Worm (Caenorhabditis elegans) whole organism, L4 larva: ENCODE data around the gene nhr-90.

ENCODE experiments used
- F37D6.2 ChIP-seq: sonication (generic microtip); optimal IDR thresholded peaks from 2 replicates; lab custom pipeline; 2016; ENCODE audit warnings: mild to moderate bottlenecking, missing genetic modification characterization, missing compliant biosample characterization
- F49E8.2 ChIP-seq: sonication (generic microtip); optimal IDR thresholded peaks from 2 replicates; lab custom pipeline; 2016; ENCODE audit warnings: missing compliant biosample characterization, mild to moderate bottlenecking, missing genetic modification characterization, borderline replicate concordance
- T26A8.4 ChIP-seq: fragments of 200-800 bp; sonication (Bioruptor generic); IDR thresholded peaks from 2 replicates; pipeline ENCODE4 v1.3.6; 2022; ENCODE audit warnings: missing genetic modification characterization, missing compliant biosample characterization
- Y105C5A.15 ChIP-seq: fragments of 200-800 bp; sonication (Bioruptor generic); IDR thresholded peaks from 2 replicates; pipeline ENCODE4 v1.3.6; 2022; ENCODE audit warnings: missing genetic modification characterization, missing compliant biosample characterization
- Y75B8A.6 ChIP-seq: fragments of 200-800 bp; sonication (Bioruptor generic); IDR thresholded peaks from 2 replicates; pipeline ENCODE4 v1.3.6; 2022; ENCODE audit warnings: missing genetic modification reagents, missing genetic modification characterization, missing compliant biosample characterization
- ZK337.2 ChIP-seq: fragments of 200-800 bp; sonication (Bioruptor generic); IDR thresholded peaks from 2 replicates; pipeline ENCODE4 v1.3.6; 2022; ENCODE audit warnings: missing genetic modification reagents, missing genetic modification characterization, missing compliant biosample characterization
- ceh-32 ChIP-seq: sonication (generic microtip); optimal IDR thresholded peaks from 2 replicates; lab custom pipeline; 2016; ENCODE audit warnings: mild to moderate bottlenecking, missing genetic modification characterization, missing compliant biosample characterization; ENCODE audit not compliant: poor library complexity
- ceh-44 ChIP-seq: fragments of 200-800 bp; sonication (Bioruptor generic); IDR thresholded peaks from 2 replicates; pipeline ENCODE4 v1.3.6; 2022; ENCODE audit warnings: missing genetic modification reagents, missing genetic modification characterization, missing compliant biosample characterization
- ceh-82 ChIP-seq: sonication (generic microtip); optimal IDR thresholded peaks from 2 replicates; lab custom pipeline; 2017; ENCODE audit warnings: missing biosample characterization, missing genetic modification characterization
- cey-2 ChIP-seq: sonication (generic microtip); optimal IDR thresholded peaks from 3 replicates; lab custom pipeline; 2017; ENCODE audit warnings: missing genetic modification characterization, mild to moderate bottlenecking, missing compliant biosample characterization, antibody characterized with exemption, borderline replicate concordance; ENCODE audit not compliant: insufficient read depth
- daf-12 ChIP-seq: fragments of 150-350 bp; optimal IDR thresholded peaks from 2 replicates; lab custom pipeline; 2014; ENCODE audit warnings: missing biosample characterization, missing genetic modification reagents, missing genetic modification characterization
- daf-16 ChIP-seq, 3 experiments: sonication (generic microtip); optimal IDR thresholded peaks; 2 replicates each; lab custom pipeline; 2016 to 2017; ENCODE audit warnings: missing genetic modification characterization in 3 of 3, missing genetic modification reagents in 3 of 3, mild to moderate bottlenecking in 2 of 3, missing compliant biosample characterization in 2 of 3, missing biosample characterization in 1 of 3, moderate library complexity in 1 of 3
- daf-8 ChIP-seq: fragments of 200-800 bp; sonication (Bioruptor generic); IDR thresholded peaks from 2 replicates; pipeline ENCODE4 v1.3.6; 2022; ENCODE audit warnings: missing genetic modification characterization, missing compliant biosample characterization
- dmd-6 ChIP-seq: fragments of 200-800 bp; sonication (Bioruptor generic); IDR thresholded peaks from 2 replicates; pipeline ENCODE4 v1.3.6; 2022; ENCODE audit warnings: missing genetic modification reagents, missing genetic modification characterization, missing compliant biosample characterization
- dmd-8 ChIP-seq: fragments of 200-800 bp; sonication (Bioruptor generic); IDR thresholded peaks from 2 replicates; pipeline ENCODE4 v1.3.6; 2022; ENCODE audit warnings: missing genetic modification characterization, missing compliant biosample characterization
- dmd-9 ChIP-seq: fragments of 200-800 bp; sonication (Bioruptor generic); IDR thresholded peaks from 2 replicates; pipeline ENCODE4 v1.3.6; 2022; ENCODE audit warnings: missing genetic modification reagents, missing genetic modification characterization, missing compliant biosample characterization
- dve-1 ChIP-seq: sonication (generic microtip); optimal IDR thresholded peaks from 2 replicates; lab custom pipeline; 2017; ENCODE audit warnings: antibody characterized with exemption, mild to moderate bottlenecking, missing genetic modification characterization, missing compliant biosample characterization; ENCODE audit not compliant: insufficient read depth
- egl-27 ChIP-seq: sonication (generic microtip); optimal IDR thresholded peaks from 3 replicates; lab custom pipeline; 2017; ENCODE audit warnings: missing biosample characterization, missing genetic modification reagents, missing genetic modification characterization
- fkh-10 ChIP-seq: fragments of 150-350 bp; optimal IDR thresholded peaks from 2 replicates; lab custom pipeline; 2014; ENCODE audit warnings: missing biosample characterization, missing genetic modification reagents, missing genetic modification characterization
- hlh-30 ChIP-seq: sonication (generic microtip); optimal IDR thresholded peaks from 2 replicates; lab custom pipeline; 2017; ENCODE audit warnings: antibody characterized with exemption, mild to moderate bottlenecking, missing genetic modification characterization, missing compliant biosample characterization; ENCODE audit not compliant: insufficient read depth
- hmg-1.1 ChIP-seq: fragments of 200-800 bp; sonication (Bioruptor generic); IDR thresholded peaks from 2 replicates; pipeline ENCODE4 v1.3.6; 2022; ENCODE audit warnings: missing genetic modification reagents, missing genetic modification characterization, missing compliant biosample characterization
- lim-7 ChIP-seq: fragments of 200-800 bp; sonication (Bioruptor generic); IDR thresholded peaks from 2 replicates; pipeline ENCODE4 v1.3.6; 2022; ENCODE audit warnings: missing genetic modification characterization, missing compliant biosample characterization
- lin-15B ChIP-seq: fragments of 150-350 bp; sonication (generic microtip); optimal IDR thresholded peaks from 3 replicates; lab custom pipeline; 2014; ENCODE audit warnings: missing biosample characterization, missing genetic modification characterization
- lin-29 ChIP-seq: fragments of 200-800 bp; sonication (Bioruptor generic); IDR thresholded peaks from 2 replicates; pipeline ENCODE4 v1.3.6; 2022; ENCODE audit warnings: missing genetic modification reagents, missing genetic modification characterization, missing compliant biosample characterization
- lin-39 ChIP-seq: fragments of 150-350 bp; optimal IDR thresholded peaks from 2 replicates; lab custom pipeline; 2014; ENCODE audit warnings: missing biosample characterization, missing genetic modification reagents, missing genetic modification characterization
- lsy-2 ChIP-seq, 2 experiments: fragments of 150-350 bp in 1 of 2; sonication (generic microtip) in 1 of 2; optimal IDR thresholded peaks; 2 replicates each; lab custom pipeline; 2014 to 2017; ENCODE audit warnings: missing biosample characterization in 2 of 2, missing genetic modification characterization in 2 of 2
- madf-5 ChIP-seq, 2 experiments: fragments of 200-800 bp; sonication (Bioruptor generic); IDR thresholded peaks; 2 replicates each; pipeline ENCODE4 v1.3.6; 2022; ENCODE audit warnings: missing compliant biosample characterization in 2 of 2, missing genetic modification characterization in 2 of 2
- mep-1 ChIP-seq: fragments of 150-350 bp; sonication (generic microtip); optimal IDR thresholded peaks from 3 replicates; lab custom pipeline; 2014; ENCODE audit warnings: missing biosample characterization, missing genetic modification characterization
- mes-2 ChIP-seq: sonication (generic microtip); optimal IDR thresholded peaks from 2 replicates; lab custom pipeline; 2016; ENCODE audit warnings: missing genotype, mild to moderate bottlenecking, missing genetic modification characterization, missing compliant biosample characterization; ENCODE audit not compliant: poor library complexity, severe bottlenecking
- mxl-2 ChIP-seq: fragments of 200-800 bp; sonication (Bioruptor generic); conservative IDR thresholded peaks from 2 replicates; pipeline ENCODE4 v1.3.6; 2022; ENCODE audit warnings: missing genetic modification reagents, missing genetic modification characterization, missing compliant biosample characterization
- nhr-111 ChIP-seq: fragments of 200-800 bp; sonication (Bioruptor generic); optimal IDR thresholded peaks from 2 replicates; lab custom pipeline; 2018; ENCODE audit warnings: mild to moderate bottlenecking, missing genetic modification characterization, missing compliant biosample characterization
- nhr-28 ChIP-seq: fragments of 150-350 bp; optimal IDR thresholded peaks from 2 replicates; lab custom pipeline; 2014; ENCODE audit warnings: missing biosample characterization, missing genetic modification characterization
- nhr-76 ChIP-seq: fragments of 150-350 bp; optimal IDR thresholded peaks from 2 replicates; lab custom pipeline; 2014; ENCODE audit warnings: missing biosample characterization, missing genetic modification characterization
- nhr-77 ChIP-seq: fragments of 150-350 bp; optimal IDR thresholded peaks from 2 replicates; lab custom pipeline; 2014; ENCODE audit warnings: missing biosample characterization, missing genetic modification characterization
- rbr-2 ChIP-seq: sonication (generic microtip); optimal IDR thresholded peaks from 2 replicates; lab custom pipeline; 2016; ENCODE audit warnings: missing genotype, missing genetic modification characterization, missing compliant biosample characterization
- saeg-2 ChIP-seq: fragments of 200-800 bp; sonication (Bioruptor generic); IDR thresholded peaks from 2 replicates; pipeline ENCODE4 v1.3.6; 2022; ENCODE audit warnings: missing genetic modification reagents, missing genetic modification characterization, missing compliant biosample characterization
- skn-1 ChIP-seq: fragments of 150-350 bp; optimal IDR thresholded peaks from 2 replicates; lab custom pipeline; 2014; ENCODE audit warnings: missing biosample characterization, missing genetic modification characterization
- snpc-1.2 ChIP-seq: fragments of 200-800 bp; sonication (Bioruptor generic); IDR thresholded peaks from 2 replicates; pipeline ENCODE4 v1.3.6; 2022; ENCODE audit warnings: missing genetic modification reagents, missing genetic modification characterization, missing compliant biosample characterization
- spr-3 ChIP-seq: fragments of 200-800 bp; sonication (Bioruptor generic); optimal IDR thresholded peaks from 2 replicates; lab custom pipeline; 2018; ENCODE audit warnings: mild to moderate bottlenecking, missing genetic modification characterization, missing compliant biosample characterization
- tra-1 ChIP-seq: fragments of 200-800 bp; sonication (Bioruptor generic); IDR thresholded peaks from 2 replicates; pipeline ENCODE4 v1.3.6; 2022; ENCODE audit warnings: missing genetic modification reagents, missing genetic modification characterization, missing compliant biosample characterization
- zfp-2 ChIP-seq: sonication (generic microtip); optimal IDR thresholded peaks from 2 replicates; lab custom pipeline; 2016; ENCODE audit warnings: mild to moderate bottlenecking, missing genetic modification characterization, missing compliant biosample characterization
- zfp-3 ChIP-seq: fragments of 200-800 bp; sonication (Bioruptor generic); conservative IDR thresholded peaks from 2 replicates; pipeline ENCODE4 v1.3.6; 2022; ENCODE audit warnings: missing genetic modification reagents, missing genetic modification characterization, missing compliant biosample characterization
- zip-11 ChIP-seq: fragments of 200-800 bp; sonication (Bioruptor generic); IDR thresholded peaks from 2 replicates; pipeline ENCODE4 v1.3.6; 2022; ENCODE audit warnings: missing genetic modification characterization, missing compliant biosample characterization
- zip-2 ChIP-seq: fragments of 150-350 bp; optimal IDR thresholded peaks from 2 replicates; lab custom pipeline; 2014; ENCODE audit warnings: missing biosample characterization, missing genetic modification characterization

nhr-90 gene

DNA sequence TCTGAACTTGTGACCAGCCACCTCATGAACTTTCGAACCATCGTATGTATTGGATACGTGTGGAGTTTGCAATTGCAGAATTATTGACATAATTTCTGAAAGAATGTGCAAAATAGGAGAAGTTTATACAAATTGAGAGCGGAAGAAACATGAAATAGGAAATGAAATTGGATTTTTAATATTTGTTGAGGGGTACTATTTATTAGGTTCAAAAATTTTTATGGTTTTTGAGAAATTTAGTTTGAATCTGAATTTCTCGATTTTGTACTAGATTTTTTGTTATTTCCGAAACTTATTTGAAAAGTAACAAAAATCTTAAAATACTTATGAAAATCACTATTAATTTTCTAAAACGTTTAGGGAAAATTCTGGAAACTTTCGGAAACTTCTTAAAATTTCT is 18.2 kb downstream of the nhr-90 start, which contains the start of gene F48G7.9:
Gene F48G7.9 (minus strand): TSS at position 101 of the 400 bp plus-strand sequence.
- TF ChIP-seq fkh-10 (GFP tag; lab: Kevin White, UChicago) (no peak), spr-3 (GFP tag; lab: Kevin White, UChicago) (no peak), daf-8 (GFP tag; lab: Robert Waterston, UW) (no peak), saeg-2 (GFP tag; lab: Robert Waterston, UW) (no peak), lim-7 (GFP tag; lab: Robert Waterston, UW) (no peak), ceh-32 (tag; lab: Kevin White, UChicago) (no peak), zfp-2 (tag; lab: Kevin White, UChicago) (no peak), T26A8.4 (GFP tag; lab: Robert Waterston, UW) (no peak), nhr-76 (tag; lab: Kevin White, UChicago) (no peak), daf-16 (GFP tag; optimal IDR thresholded peaks at IDR 0.05; lab: Kevin White, UChicago) (no peak), daf-16 (tag; optimal IDR thresholded peaks at IDR 0.05; lab: Kevin White, UChicago) (no peak), F37D6.2 (tag; lab: Kevin White, UChicago) (no peak), ceh-82 (tag; lab: Kevin White, UChicago) (no peak), tra-1 (GFP tag; lab: Robert Waterston, UW) (no peak), Y75B8A.6 (GFP tag; lab: Robert Waterston, UW) (no peak)

DNA sequence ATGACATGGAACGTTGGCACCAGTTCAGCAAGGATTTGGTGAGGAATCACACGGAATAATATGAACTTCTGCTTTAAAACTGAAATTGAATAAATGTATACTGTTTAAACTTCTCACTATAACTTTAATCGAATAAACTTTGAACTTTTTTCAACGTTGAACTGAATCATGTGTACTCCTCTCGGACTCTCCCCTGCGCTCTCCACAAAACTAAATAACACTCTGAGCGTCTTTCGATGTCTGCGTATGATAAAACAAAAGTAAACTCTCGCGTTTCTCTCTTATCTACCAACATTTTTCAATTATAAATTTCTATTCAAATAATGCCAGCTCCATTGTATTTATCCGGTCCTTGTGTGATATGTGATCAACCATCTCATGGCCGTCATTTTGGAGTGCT is 21.5 kb downstream of the nhr-90 start:
- TF ChIP-seq ceh-82 (tag; lab: Kevin White, UChicago) (no peak), rbr-2 (tag; lab: Kevin White, UChicago) (no peak), nhr-28 (peak; percentile 48), nhr-77 (tag; lab: Kevin White, UChicago) (no peak), F49E8.2 (tag; lab: Kevin White, UChicago) (no peak), hmg-1.1 (GFP tag; lab: Robert Waterston, UW) (no peak), lin-15B (no peak), zip-11 (GFP tag; lab: Robert Waterston, UW) (no peak), ceh-44 (GFP tag; lab: Robert Waterston, UW) (no peak), lsy-2 (tag; optimal IDR thresholded peaks at IDR 0.05; lab: Kevin White, UChicago) (no peak), snpc-1.2 (GFP tag; lab: Robert Waterston, UW) (no peak), mes-2 (tag; lab: Kevin White, UChicago) (peak; percentile 27), mxl-2 (GFP tag; lab: Robert Waterston, UW) (no peak), zfp-3 (GFP tag; lab: Robert Waterston, UW) (no peak), hlh-30 (tag; lab: Kevin White, UChicago) (peak; percentile 10), dmd-6 (GFP tag; lab: Robert Waterston, UW) (0 out of 2 replicates have a peak, but pooled peaks have one; percentile 18), tra-1 (GFP tag; lab: Robert Waterston, UW) (no peak), dve-1 (tag; lab: Kevin White, UChicago) (peak; percentile 38), ceh-32 (tag; lab: Kevin White, UChicago) (no peak), egl-27 (tag; lab: Kevin White, UChicago) (no peak), zfp-2 (tag; lab: Kevin White, UChicago) (no peak), mep-1 (tag; lab: Kevin White, UChicago) (no peak), zip-2 (tag; lab: Kevin White, UChicago) (no peak)

DNA sequence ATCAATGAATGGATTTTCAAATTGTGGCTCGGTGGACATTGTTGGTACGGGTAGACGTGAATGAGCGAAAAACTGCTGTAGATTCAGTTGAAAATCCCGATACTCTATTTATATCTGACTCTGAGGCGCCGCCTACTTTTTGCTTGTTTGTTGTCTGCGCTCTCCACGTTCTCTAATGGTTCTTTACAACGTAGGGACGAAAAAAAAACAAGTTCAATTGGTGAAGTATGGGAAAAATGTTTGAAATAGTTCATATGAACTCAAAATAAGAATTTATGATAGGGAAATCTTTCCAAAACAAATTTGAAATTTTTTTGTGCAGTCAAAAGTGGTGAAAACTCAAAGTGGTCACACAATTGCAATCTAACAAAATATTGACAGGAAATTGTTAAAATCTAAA is 24.5 kb downstream of the nhr-90 start, which contains the start of gene F48G7.10:
Gene F48G7.10 (minus strand): TSS at position 101 of the 400 bp plus-strand sequence.
- TF ChIP-seq Y75B8A.6 (GFP tag; lab: Robert Waterston, UW) (no peak), Y105C5A.15 (GFP tag; lab: Robert Waterston, UW) (no peak), cey-2 (tag; lab: Kevin White, UChicago) (no peak), mep-1 (tag; lab: Kevin White, UChicago) (no peak), dmd-8 (GFP tag; lab: Robert Waterston, UW) (no peak), nhr-111 (GFP tag; lab: Kevin White, UChicago) (no peak), dmd-9 (GFP tag; lab: Robert Waterston, UW) (no peak), skn-1 (tag; lab: Kevin White, UChicago) (no peak), nhr-77 (tag; lab: Kevin White, UChicago) (no peak), hlh-30 (tag; lab: Kevin White, UChicago) (no peak), madf-5 (GFP tag; IDR thresholded peaks at IDR 0.05; lab: Robert Waterston, UW) (no peak), hmg-1.1 (GFP tag; lab: Robert Waterston, UW) (no peak), daf-12 (no peak), lin-29 (GFP tag; lab: Robert Waterston, UW) (no peak), lin-39 (tag; lab: Kevin White, UChicago) (no peak), dve-1 (tag; lab: Kevin White, UChicago) (no peak), mxl-2 (GFP tag; lab: Robert Waterston, UW) (no peak), ZK337.2 (GFP tag; lab: Robert Waterston, UW) (no peak), F49E8.2 (tag; lab: Kevin White, UChicago) (no peak)
